Worm (Caenorhabditis elegans): ENCODE results near the gene C45G9.8.

DNA sequence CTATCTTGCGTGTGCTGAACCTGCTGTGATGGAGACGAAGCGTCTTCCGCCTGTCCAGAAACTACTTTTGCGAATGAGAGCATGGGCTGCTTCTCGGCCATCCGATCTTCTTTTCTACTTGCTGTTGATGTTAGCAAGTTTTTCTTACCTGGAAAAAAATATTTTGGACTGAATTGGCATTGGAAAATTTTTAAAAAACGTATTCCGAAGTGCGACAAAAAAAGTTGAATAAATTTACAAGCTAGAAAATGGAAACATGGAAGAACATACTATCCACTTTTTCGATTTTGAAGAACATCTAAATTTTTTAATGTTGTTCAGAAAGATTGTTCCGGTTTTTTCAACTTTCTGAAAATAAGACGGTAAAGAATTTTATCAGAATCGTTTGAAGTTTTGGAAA lies 35.9 kb downstream of the C45G9.8 start, which contains the start of gene larp-1:
- no peak for TF ChIP-seq dao-5 (tag; optimal IDR thresholded peaks at IDR 0.05)
- no peak for TF ChIP-seq him-1 (tag; optimal IDR thresholded peaks at IDR 0.05)
- no peak for TF ChIP-seq W03F9.2 (tag; optimal IDR thresholded peaks at IDR 0.05)

Data from whole organism, L4/young adult.